Fruit fly (Drosophila melanogaster) whole organism, embryonic: ENCODE data around the gene lectin-37Da.
A peak's percentile ranks its signal among the peaks of the same experiment; 100 is the strongest.

ENCODE experiments used
- Dfd ChIP-seq, 2 experiments: fragments of >200 bp; optimal IDR thresholded peaks; 2 replicates each; lab custom pipeline; 2017; ENCODE audit warnings: missing biosample characterization in 2 of 2, missing genetic modification characterization in 2 of 2
- Hr39 ChIP-seq: fragments of >200 bp; optimal IDR thresholded peaks from 2 replicates; lab custom pipeline; 2017
- Lpt ChIP-seq: fragments of >200 bp; optimal IDR thresholded peaks from 2 replicates; lab custom pipeline; 2018; ENCODE audit warnings: missing biosample characterization, missing genetic modification characterization
- Optix ChIP-seq: fragments of 200-800 bp; sonication (Bioruptor generic); IDR thresholded peaks from 3 replicates; pipeline ENCODE4 v1.3.6; 2022; ENCODE audit warnings: missing biosample characterization, missing genetic modification characterization
- ems ChIP-seq: fragments of 200-800 bp; sonication (Bioruptor generic); optimal IDR thresholded peaks from 3 replicates; lab custom pipeline; 2016; ENCODE audit warnings: missing biosample characterization, missing genetic modification characterization
- hbn ChIP-seq: fragments of 200-800 bp; sonication (Bioruptor generic); IDR thresholded peaks from 2 replicates; pipeline ENCODE4 v1.3.6; 2022; ENCODE audit warnings: missing biosample characterization, missing genetic modification characterization; ENCODE audit not compliant: partially characterized antibody
- knrl ChIP-seq: fragments of 200-800 bp; sonication (Bioruptor generic); IDR thresholded peaks from 3 replicates; pipeline ENCODE4 v1.3.6; 2022; ENCODE audit warnings: missing biosample characterization, missing genetic modification characterization; ENCODE audit not compliant: partially characterized antibody
- oc ChIP-seq: fragments of 200-800 bp; sonication (Bioruptor generic); optimal IDR thresholded peaks from 2 replicates; lab custom pipeline; 2018; ENCODE audit warnings: missing biosample characterization, mild to moderate bottlenecking, missing genetic modification characterization, moderate library complexity
- psq ChIP-seq: fragments of 200-800 bp; sonication (Bioruptor generic); optimal IDR thresholded peaks from 2 replicates; lab custom pipeline; 2017; ENCODE audit warnings: missing biosample characterization, missing genetic modification characterization
- slou ChIP-seq: fragments of 200-800 bp; sonication (Bioruptor generic); optimal IDR thresholded peaks from 3 replicates; lab custom pipeline; 2016; ENCODE audit warnings: missing biosample characterization, missing genetic modification characterization

DNA sequence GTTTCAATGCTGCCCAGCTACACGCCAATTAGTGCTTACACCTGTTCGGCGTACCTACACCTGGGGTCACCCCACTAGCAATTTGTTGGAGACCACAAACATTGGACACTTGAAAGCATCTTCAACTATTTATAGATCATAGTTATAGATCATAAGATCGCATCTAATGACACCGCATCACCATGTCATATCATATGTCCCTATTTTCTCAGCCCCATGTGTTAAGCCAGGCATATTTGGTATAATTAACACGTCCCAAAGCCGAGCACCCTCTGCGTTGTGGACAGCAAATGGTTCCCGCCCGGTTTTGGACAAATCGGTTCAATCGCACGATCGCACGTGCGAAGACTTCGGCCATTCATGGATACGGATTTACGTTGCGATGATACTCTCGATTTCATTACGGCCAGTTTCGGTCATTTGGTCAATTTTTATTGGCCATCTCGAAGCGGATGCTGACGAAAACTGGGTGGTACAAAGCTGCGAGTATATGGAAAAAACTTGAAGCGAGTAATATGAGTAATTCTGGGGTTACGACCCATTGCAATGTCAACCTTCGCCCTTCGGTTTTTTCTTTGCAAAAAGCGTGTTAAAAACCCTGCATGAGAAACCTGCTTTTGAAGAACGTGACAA, 21.6 kb downstream of the lectin-37Da start:
- TF ChIP-seq Optix (GFP tag; lab: Robert Waterston, UW) (peak; percentile 78), Hr39 (lab: Kevin White, UChicago) (no peak), slou (GFP tag; lab: Kevin White, UChicago) (no peak), hbn (GFP tag; lab: Robert Waterston, UW) (no peak), Dfd (GFP tag; optimal IDR thresholded peaks at IDR 0.05; lab: Kevin White, UChicago) (no peak), knrl (GFP tag; lab: Robert Waterston, UW) (no peak), ems (peak; percentile 49), psq (GFP tag; lab: Kevin White, UChicago) (peak; percentile 31), Lpt (GFP tag; lab: Kevin White, UChicago) (no peak), oc (tag; lab: Kevin White, UChicago) (peak; percentile 93)
